Worm (Caenorhabditis elegans) whole organism, early embryonic: ENCODE results near the gene F53A2.3.

Experiments used
- B0310.2 ChIP-seq: sonication (generic microtip); optimal IDR thresholded peaks from 2 replicates; lab custom pipeline; 2016; ENCODE audit warnings: mild to moderate bottlenecking, missing genetic modification characterization, missing compliant biosample characterization
- F13C5.2 ChIP-seq: sonication (generic microtip); optimal IDR thresholded peaks from 2 replicates; lab custom pipeline; 2017; ENCODE audit warnings: mild to moderate bottlenecking, missing genetic modification characterization, inconsistent platforms, missing compliant biosample characterization
- aly-1 ChIP-seq: sonication (generic microtip); optimal IDR thresholded peaks from 2 replicates; lab custom pipeline; 2016; ENCODE audit warnings: missing genetic modification characterization, missing compliant biosample characterization
- ama-1 ChIP-seq: fragments of 150-350 bp; optimal IDR thresholded peaks from 2 replicates; lab custom pipeline; 2014
- ceh-13 ChIP-seq: fragments of 200-800 bp; sonication (Bioruptor generic); optimal IDR thresholded peaks from 2 replicates; lab custom pipeline; 2018; ENCODE audit warnings: mild to moderate bottlenecking, missing genetic modification characterization, missing compliant biosample characterization
- ceh-36 ChIP-seq: sonication (generic microtip); optimal IDR thresholded peaks from 2 replicates; lab custom pipeline; 2016; ENCODE audit warnings: missing genetic modification characterization, inconsistent platforms, missing compliant biosample characterization
- ets-7 ChIP-seq: sonication (generic microtip); optimal IDR thresholded peaks from 2 replicates; lab custom pipeline; 2016; ENCODE audit warnings: missing genotype, missing genetic modification characterization, missing compliant biosample characterization
- flt-1 ChIP-seq: fragments of 200-800 bp; sonication (Bioruptor generic); IDR thresholded peaks from 2 replicates; pipeline ENCODE4 v1.3.6; 2022; ENCODE audit warnings: missing genetic modification characterization, missing compliant biosample characterization
- hmbx-1 ChIP-seq: sonication (generic microtip); optimal IDR thresholded peaks from 2 replicates; lab custom pipeline; 2016; ENCODE audit warnings: mild to moderate bottlenecking, missing genetic modification characterization, missing compliant biosample characterization
- hmg-4 ChIP-seq: fragments of 200-800 bp; sonication (Bioruptor generic); optimal IDR thresholded peaks from 2 replicates; lab custom pipeline; 2018; ENCODE audit warnings: mild to moderate bottlenecking, missing genetic modification characterization, missing compliant biosample characterization
- hnd-1 ChIP-seq: sonication (generic microtip); optimal IDR thresholded peaks from 2 replicates; lab custom pipeline; 2016; ENCODE audit warnings: missing genetic modification characterization, missing compliant biosample characterization
- pes-1 ChIP-seq: fragments of 200-800 bp; sonication (Bioruptor generic); IDR thresholded peaks from 2 replicates; pipeline ENCODE4 v1.3.6; 2022; ENCODE audit warnings: missing genetic modification reagents, missing genetic modification characterization, missing compliant biosample characterization
- scrt-1 ChIP-seq: fragments of 200-800 bp; sonication (Bioruptor generic); IDR thresholded peaks from 2 replicates; pipeline ENCODE4 v1.3.6; 2022; ENCODE audit warnings: missing genetic modification characterization, missing compliant biosample characterization
- sea-1 ChIP-seq: fragments of 200-800 bp; sonication (Bioruptor generic); conservative IDR thresholded peaks from 2 replicates; pipeline ENCODE4 v1.3.6; 2022; ENCODE audit warnings: missing genetic modification characterization, missing compliant biosample characterization
- tbx-11 ChIP-seq: fragments of 200-800 bp; sonication (Bioruptor generic); IDR thresholded peaks from 2 replicates; pipeline ENCODE4 v1.3.6; 2022; ENCODE audit warnings: missing genetic modification characterization, missing compliant biosample characterization
- tbx-37 ChIP-seq: fragments of 200-800 bp; sonication (Bioruptor generic); conservative IDR thresholded peaks from 2 replicates; pipeline ENCODE4 v1.3.6; 2022; ENCODE audit warnings: missing genetic modification reagents, missing genetic modification characterization, missing compliant biosample characterization
- tra-4 ChIP-seq: sonication (generic microtip); optimal IDR thresholded peaks from 2 replicates; lab custom pipeline; 2017; ENCODE audit warnings: missing genetic modification characterization, missing compliant biosample characterization

Gene F53A2.3

ce11 chrIII:13350964-13351363, 11.4 kb upstream of the F53A2.3 start:
- TF ChIP-seq flt-1 (GFP tag; lab: Robert Waterston, UW) (no peak), scrt-1 (no peak), sea-1 (GFP tag; lab: Robert Waterston, UW) (no peak)

DNA sequence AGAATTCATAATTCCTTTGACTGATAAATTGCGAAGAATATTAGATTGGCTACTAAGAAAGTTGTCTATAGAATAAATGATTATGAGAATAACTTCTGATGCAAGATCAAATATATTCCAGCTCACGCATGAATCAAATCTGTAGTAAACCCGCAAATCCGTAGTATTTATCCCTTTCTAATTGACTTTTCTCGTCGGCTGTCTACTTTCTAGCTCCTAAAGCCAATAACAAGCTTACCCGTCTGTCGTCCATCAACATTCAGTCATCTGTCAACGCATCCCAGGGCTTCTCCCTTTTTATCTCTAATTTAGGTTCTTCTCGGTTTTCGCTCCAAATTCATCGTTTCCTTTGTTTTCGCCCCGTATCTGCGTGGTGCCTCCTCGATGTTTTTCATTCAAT, 9.3 kb upstream of the F53A2.3 start:
- TF ChIP-seq tbx-37 (GFP tag; lab: Robert Waterston, UW) (no peak), pes-1 (no peak), ama-1 (lab: Kevin White, UChicago) (no peak), F13C5.2 (no peak), B0310.2 (tag; lab: Kevin White, UChicago) (no peak)

ce11 chrIII:13347782-13348327, 8.3 kb upstream of the F53A2.3 start:
- TF ChIP-seq ama-1 (lab: Kevin White, UChicago): no peak
- no peak for TF ChIP-seq tra-4
- no peak for TF ChIP-seq sea-1 (GFP tag; lab: Robert Waterston, UW)
- TF ChIP-seq tbx-37 (GFP tag; lab: Robert Waterston, UW): no peak
- no peak for TF ChIP-seq hnd-1 (tag; lab: Kevin White, UChicago)
- TF ChIP-seq flt-1 (GFP tag; lab: Robert Waterston, UW): no peak
- no peak for TF ChIP-seq hmg-4 (GFP tag; lab: Kevin White, UChicago)
- no peak for TF ChIP-seq B0310.2 (tag; lab: Kevin White, UChicago)
- TF ChIP-seq aly-1 (tag; lab: Kevin White, UChicago): no peak

DNA sequence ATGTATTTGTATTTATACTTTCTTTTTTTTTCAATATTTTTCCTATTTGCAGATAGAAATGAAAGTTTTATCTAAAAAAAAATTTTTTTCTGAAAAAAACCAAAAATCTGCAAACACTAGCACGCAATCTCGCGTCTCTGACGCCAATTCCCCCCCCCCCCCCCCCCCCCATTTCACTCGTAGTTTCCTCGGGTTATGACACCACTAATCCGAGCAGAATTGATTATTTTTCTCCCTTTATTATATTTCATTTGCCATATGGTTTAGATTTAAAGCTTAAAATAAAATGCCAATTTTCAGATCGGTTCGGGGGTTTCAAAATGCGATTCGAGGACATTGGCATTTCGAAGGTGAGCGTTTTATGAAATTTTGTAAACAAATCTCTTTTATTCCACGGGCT, 7.2 kb upstream of the F53A2.3 start, which contains the start of gene mtm-6:
Gene mtm-6 (plus strand): TSS at position 301 of the 400 bp plus-strand sequence.
- TF ChIP-seq ceh-36: no peak
- no peak for TF ChIP-seq F13C5.2
- TF ChIP-seq ama-1 (lab: Kevin White, UChicago): no peak

DNA sequence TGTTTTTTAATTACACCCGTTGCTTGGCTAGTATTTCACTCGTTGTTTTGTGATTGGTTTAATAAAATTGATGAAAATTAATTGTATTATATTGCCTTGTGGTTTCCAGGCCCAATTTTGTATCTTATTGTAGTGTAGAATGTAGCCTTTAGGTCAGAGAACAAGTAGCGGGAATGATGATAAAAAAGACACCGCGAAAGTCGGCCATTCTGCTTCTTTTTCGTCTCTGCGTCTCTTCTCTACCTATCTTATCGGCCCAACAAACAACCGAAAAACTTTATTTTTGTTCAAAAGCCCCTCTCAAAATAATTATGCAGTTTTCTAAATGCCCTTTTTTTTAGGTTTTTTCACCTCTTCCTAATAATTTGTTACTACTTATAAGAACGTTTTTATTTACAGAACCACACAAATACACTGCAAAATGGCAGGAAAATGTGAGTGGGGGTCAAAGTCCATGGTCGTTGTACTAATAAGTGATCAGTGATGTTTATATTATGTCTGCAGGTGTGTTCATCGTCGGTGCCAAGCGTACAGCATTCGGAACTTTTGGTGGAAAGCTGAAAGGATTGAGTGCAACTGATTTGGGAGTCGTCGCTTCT, 5.1 kb upstream of the F53A2.3 start, which contains the start of gene acaa-2:
Gene acaa-2 (plus strand): TSS at position 400 of the 599 bp plus-strand sequence.
- TF ChIP-seq tbx-11 (GFP tag; lab: Robert Waterston, UW): no peak
- TF ChIP-seq F13C5.2: no peak
- no peak for TF ChIP-seq B0310.2 (tag; lab: Kevin White, UChicago)
- no peak for TF ChIP-seq ama-1 (lab: Kevin White, UChicago)

ce11 chrIII:13343562-13344139, 4.1 kb upstream of the F53A2.3 start:
- TF ChIP-seq sea-1 (GFP tag; lab: Robert Waterston, UW) (no peak), ceh-36 (no peak), tbx-11 (GFP tag; lab: Robert Waterston, UW) (no peak), aly-1 (tag; lab: Kevin White, UChicago) (no peak), ama-1 (lab: Kevin White, UChicago) (no peak), ets-7 (tag; lab: Kevin White, UChicago) (no peak), tbx-37 (GFP tag; lab: Robert Waterston, UW) (no peak), scrt-1 (no peak), pes-1 (no peak), B0310.2 (tag; lab: Kevin White, UChicago) (no peak), hnd-1 (tag; lab: Kevin White, UChicago) (no peak), tra-4 (no peak), hmbx-1 (tag; lab: Kevin White, UChicago) (no peak), F13C5.2 (no peak), hmg-4 (GFP tag; lab: Kevin White, UChicago) (no peak), ceh-13 (GFP tag; lab: Kevin White, UChicago) (no peak), flt-1 (GFP tag; lab: Robert Waterston, UW) (no peak)

DNA sequence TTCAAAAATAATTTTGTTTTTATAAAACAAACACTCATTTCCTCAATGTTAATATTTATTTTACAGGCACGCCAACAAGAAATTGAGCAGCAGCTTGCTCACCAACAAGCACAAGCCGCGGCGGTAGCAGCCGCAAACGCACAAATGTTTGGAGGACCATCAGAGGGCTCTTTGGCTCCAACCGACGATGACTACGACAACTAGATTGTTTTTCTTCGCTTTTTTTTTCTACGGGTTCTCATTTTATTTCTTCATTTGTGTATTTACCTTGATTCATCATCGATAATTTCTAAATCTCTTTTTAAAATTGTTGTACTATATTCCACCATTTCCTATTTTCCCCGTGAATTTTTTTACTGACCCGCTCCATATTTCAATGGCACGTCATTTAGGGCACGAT, 3.5 kb upstream of the F53A2.3 start, which contains the start of gene ife-1:
Gene ife-1 (plus strand): TSS at position 301 of the 400 bp plus-strand sequence.
- no peak for TF ChIP-seq hnd-1 (tag; lab: Kevin White, UChicago)

ce11 chrIII:13342079-13342734, 2.6 kb upstream of the F53A2.3 start, which contains the start of gene dro-1:
Gene dro-1, plus strand, starts transcription at chrIII:13342684.
- TF ChIP-seq tbx-11 (GFP tag; lab: Robert Waterston, UW): no peak
- TF ChIP-seq scrt-1: no peak
- TF ChIP-seq flt-1 (GFP tag; lab: Robert Waterston, UW): no peak
- no peak for TF ChIP-seq B0310.2 (tag; lab: Kevin White, UChicago)
- TF ChIP-seq ama-1 (lab: Kevin White, UChicago): no peak
- TF ChIP-seq hmbx-1 (tag; lab: Kevin White, UChicago): no peak
- no peak for TF ChIP-seq ets-7 (tag; lab: Kevin White, UChicago)
- no peak for TF ChIP-seq aly-1 (tag; lab: Kevin White, UChicago)
- no peak for TF ChIP-seq pes-1
- TF ChIP-seq hnd-1 (tag; lab: Kevin White, UChicago): no peak
- TF ChIP-seq ceh-36: no peak
- TF ChIP-seq hmg-4 (GFP tag; lab: Kevin White, UChicago): no peak
- no peak for TF ChIP-seq ceh-13 (GFP tag; lab: Kevin White, UChicago)
- TF ChIP-seq tra-4: no peak
- TF ChIP-seq F13C5.2: no peak
- TF ChIP-seq tbx-37 (GFP tag; lab: Robert Waterston, UW): no peak
- TF ChIP-seq sea-1 (GFP tag; lab: Robert Waterston, UW): no peak
